Fruit fly (Drosophila melanogaster): ENCODE measurements around the gene Acsf3.

Gene Acsf3

dm6 chrX:7368361-7368760, 39.5 kb downstream of the Acsf3 start (continued):
- no peak for TF ChIP-seq ato (GFP tag; IDR thresholded peaks at IDR 0.05; ENCODE audit: partially characterized antibody)
- no peak for TF ChIP-seq Ada2b (GFP tag; IDR thresholded peaks at IDR 0.05)
- no peak for TF ChIP-seq Hr78 (GFP tag; optimal IDR thresholded peaks at IDR 0.05)
- TF ChIP-seq CG4360 (GFP tag; IDR thresholded peaks at IDR 0.05): no peak
- no peak for TF ChIP-seq CG12659 (GFP tag; optimal IDR thresholded peaks at IDR 0.05)
- TF ChIP-seq Deaf1 (tag; optimal IDR thresholded peaks at IDR 0.05): peak; percentile 66
- no peak for TF ChIP-seq CG3838 (GFP tag; optimal IDR thresholded peaks at IDR 0.05)
- TF ChIP-seq Abd-B (GFP tag; optimal IDR thresholded peaks at IDR 0.05): no peak
- TF ChIP-seq CG34224 (GFP tag; IDR thresholded peaks at IDR 0.05; ENCODE audit: partially characterized antibody): no peak
- TF ChIP-seq CG2889 (GFP tag; IDR thresholded peaks at IDR 0.05): no peak
- peak; percentile 93 for TF ChIP-seq Nf-YB (GFP tag; optimal IDR thresholded peaks at IDR 0.05)
- no peak for TF ChIP-seq wek (GFP tag; optimal IDR thresholded peaks at IDR 0.05)
- no peak for TF ChIP-seq CG11723 (GFP tag; optimal IDR thresholded peaks at IDR 0.05)
- no peak for TF ChIP-seq CG9437 (GFP tag; optimal IDR thresholded peaks at IDR 0.05)
- TF ChIP-seq CG8478 (optimal IDR thresholded peaks at IDR 0.05): no peak
- no peak for TF ChIP-seq stwl (tag; optimal IDR thresholded peaks at IDR 0.05)
- no peak for TF ChIP-seq esg (GFP tag; conservative IDR thresholded peaks at IDR 0.05)
- TF ChIP-seq Poxn (GFP tag; IDR thresholded peaks at IDR 0.05): no peak
- 0 out of 3 replicates have a peak, but pooled peaks have one; percentile 17 for TF ChIP-seq CG2199 (GFP tag; IDR thresholded peaks at IDR 0.05)

dm6 chrX:7372475-7372874, 43.6 kb downstream of the Acsf3 start:
- TF ChIP-seq zen2 (GFP tag; IDR thresholded peaks at IDR 0.05; ENCODE audit: partially characterized antibody) (no peak), sens (GFP tag) (peak; percentile 51), slp2 (GFP tag; optimal IDR thresholded peaks at IDR 0.05) (no peak), Ets65A (GFP tag) (peak; percentile 30)

dm6 chrX:7377840-7378239, 49.0 kb downstream of the Acsf3 start, which contains the start of gene CheA7a:
Gene CheA7a, plus strand, starts transcription at chrX:7378140.
- TF ChIP-seq Ets65A (GFP tag) (peak; percentile 77), zfh2 (GFP tag; optimal IDR thresholded peaks at IDR 0.05) (no peak)

dm6 chrX:7379569-7379968, 50.7 kb downstream of the Acsf3 start:
- TF ChIP-seq sc (optimal IDR thresholded peaks at IDR 0.05) (no peak), sc (GFP tag; optimal IDR thresholded peaks at IDR 0.05) (no peak), CG1603 (tag; optimal IDR thresholded peaks at IDR 0.05) (peak; percentile 14), prd (optimal IDR thresholded peaks at IDR 0.05) (no peak), prd (GFP tag; IDR thresholded peaks at IDR 0.05) (0 out of 3 replicates have a peak, but pooled peaks have one; percentile 12), dmrt11E (tag; optimal IDR thresholded peaks at IDR 0.05) (peak; percentile 14), sens (GFP tag) (peak; percentile 43)
